Fruit fly (Drosophila melanogaster): ENCODE measurements around the gene CG17801.
A peak's percentile ranks its signal among the peaks of the same experiment; 100 is the strongest.

The CG17801 gene

DNA sequence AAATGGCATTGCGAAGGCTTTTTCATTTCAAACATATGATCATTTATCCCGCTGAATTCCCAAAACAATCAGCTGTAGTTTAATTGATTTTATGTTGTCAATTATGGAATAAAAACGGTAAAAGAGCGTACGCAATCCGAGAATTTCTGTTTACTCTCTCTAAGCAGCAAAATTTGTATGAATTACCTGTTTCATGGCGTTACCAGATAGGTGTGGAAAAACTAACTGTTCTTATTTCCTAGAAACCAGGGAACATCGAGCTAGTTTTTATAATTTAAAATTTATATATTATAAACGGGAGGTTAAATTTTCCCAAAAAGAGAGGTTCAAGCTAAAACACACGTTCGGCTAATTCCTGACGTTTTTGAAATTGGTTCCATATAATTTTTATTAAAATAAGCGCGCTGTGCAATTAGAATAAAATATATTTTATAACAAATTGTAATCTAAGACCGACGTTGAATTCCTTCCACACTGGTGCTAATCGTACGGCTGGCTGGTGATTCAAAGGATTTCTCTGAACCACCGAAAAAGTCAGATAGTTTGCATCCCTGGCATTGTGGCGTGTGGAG lies at the start of gene CG17801:
Gene CG17801, minus strand, starts transcription at position 51 of the 572 bp plus-strand sequence.
- TF ChIP-seq noc (tag; optimal IDR thresholded peaks at IDR 0.05) = no peak

DNA sequence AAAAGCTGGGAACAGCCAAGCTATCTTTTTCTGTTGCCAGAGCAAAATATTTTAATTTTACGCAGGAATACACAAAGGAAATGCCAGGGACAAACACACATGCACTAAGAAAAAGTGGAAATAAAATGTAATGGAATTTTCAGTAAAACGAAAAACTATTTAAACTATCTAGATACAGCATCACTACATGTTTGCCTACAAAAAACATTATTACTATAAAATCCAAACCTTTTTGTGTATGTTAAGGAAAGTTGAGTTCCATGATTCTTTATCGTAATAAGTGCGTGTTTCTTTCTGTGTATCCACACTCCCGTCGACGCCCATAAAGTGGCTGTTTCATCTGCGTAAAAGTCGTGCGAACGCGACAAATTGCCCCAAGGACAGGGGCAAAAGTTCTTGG lies 42.3 kb upstream of the CG17801 start:
- TF ChIP-seq noc (tag; optimal IDR thresholded peaks at IDR 0.05) = no peak

DNA sequence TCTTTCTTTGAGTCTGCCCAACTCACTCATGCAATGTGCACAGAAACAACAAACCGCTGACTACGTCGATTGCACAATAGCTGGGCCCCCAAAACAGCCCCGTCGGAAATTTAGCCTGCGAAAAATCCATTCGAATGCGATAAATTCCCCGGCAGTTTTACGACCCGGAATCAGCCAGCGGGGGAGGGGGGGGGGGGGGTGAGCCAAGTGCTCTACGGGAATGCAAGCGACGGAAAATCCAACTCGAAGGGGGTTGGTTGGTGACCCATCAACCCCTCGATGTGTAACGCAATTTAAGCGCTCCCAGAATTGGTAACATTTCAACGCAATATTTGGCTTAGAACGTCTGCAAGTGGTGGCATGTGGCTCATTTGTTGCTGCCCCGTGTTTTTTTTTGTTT lies 40.1 kb upstream of the CG17801 start:
- TF ChIP-seq noc (tag; optimal IDR thresholded peaks at IDR 0.05) = no peak

DNA sequence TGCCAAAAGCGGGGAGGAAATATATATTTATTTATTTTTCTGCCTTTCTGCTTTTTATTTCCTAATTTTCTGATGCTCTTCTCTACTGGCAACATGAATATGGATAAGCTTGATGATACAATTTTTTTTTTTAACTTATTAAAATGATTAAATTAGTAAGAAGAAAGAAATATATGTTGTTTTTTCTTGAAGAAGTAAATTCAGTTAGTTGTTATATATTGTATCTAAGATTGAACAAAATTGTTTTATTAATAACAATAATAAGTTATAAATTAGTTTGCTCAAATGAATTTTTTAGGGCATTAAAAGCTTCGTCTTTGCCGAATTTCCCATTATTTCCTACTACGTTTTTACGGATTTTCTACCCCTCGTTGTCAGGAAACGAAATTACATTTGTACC lies 23.6 kb upstream of the CG17801 start:
- TF ChIP-seq noc (tag; optimal IDR thresholded peaks at IDR 0.05) = no peak

DNA sequence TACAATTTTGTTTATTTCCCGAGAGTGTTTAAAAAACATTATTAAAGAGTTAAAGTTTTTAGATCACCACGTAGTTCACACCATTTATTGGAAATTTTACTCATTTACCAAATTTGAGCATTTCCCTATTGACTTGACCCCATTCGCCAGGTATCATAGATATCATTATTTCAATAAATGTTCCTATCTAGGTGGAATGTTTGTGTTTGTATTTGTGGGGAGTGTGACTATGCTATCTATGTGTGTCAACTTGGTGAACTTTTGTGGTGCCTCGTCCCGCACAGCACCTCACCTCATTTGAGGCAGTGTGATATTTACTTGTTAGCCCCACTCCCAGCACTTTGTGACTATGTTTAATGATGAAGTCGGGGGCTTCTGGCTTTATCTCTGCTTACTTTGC lies 21.8 kb upstream of the CG17801 start:
- no peak for TF ChIP-seq noc (tag; optimal IDR thresholded peaks at IDR 0.05)

DNA sequence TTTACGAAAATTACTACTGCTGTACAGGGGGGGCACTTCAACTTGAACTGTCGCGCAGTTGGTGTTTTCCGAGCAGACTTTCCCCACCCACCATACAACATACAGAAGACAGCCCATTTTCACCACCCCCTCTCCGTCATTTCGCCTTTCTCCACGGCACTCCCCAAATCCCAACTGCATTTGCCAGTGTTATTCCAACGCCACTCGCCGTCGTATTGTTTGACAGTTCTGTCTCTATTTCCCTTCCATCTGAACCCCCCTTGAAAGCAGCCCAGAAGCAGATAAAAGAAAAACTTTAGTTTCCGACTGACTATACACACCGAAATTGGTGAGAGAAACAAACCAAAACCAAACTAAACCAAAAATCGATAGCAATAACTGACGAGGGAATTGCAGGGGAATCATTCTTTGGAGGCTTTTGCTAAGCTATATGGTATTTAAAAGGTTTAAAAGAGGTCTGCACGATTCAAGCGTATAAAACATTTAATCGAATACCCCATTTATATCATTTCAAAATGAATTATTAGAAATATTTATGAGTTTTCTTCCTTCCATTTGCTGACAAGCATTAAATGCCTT lies 20.2 kb upstream of the CG17801 start:
- TF ChIP-seq noc (tag; optimal IDR thresholded peaks at IDR 0.05) = no peak

DNA sequence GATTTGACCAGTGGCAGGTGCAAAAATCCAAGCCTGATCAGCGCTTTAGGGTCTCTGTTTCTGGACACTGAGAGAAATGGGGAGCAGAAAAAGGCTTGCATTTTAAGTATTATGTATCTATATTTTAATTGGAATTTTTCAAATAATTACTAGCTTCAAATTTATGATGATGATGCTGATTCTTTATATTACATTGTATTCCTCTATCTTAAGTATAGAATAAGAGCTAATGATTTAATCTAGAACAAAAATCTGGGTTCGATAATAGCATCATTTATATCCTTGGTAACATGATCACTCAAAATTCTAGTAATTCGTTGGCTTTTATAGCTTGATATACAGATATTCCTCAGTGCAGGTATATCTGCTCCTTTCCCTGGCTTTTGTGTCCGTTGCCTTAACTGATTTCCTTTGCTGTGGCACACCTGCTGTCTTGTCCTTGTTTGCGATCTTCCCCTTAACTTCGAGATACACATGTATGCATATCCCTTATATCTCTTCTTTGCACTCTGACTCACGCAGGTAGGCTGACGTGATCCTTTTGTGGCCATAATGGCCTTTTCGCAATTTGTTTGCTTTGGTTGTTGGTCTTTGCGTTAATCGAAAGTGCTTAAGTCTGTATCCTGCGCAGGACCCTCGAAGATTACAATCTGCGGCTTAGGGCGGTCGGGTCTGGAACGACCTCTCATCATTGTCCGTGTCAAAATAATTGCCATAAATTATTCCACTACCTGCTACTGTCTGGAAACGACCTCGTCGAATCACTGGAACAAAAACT lies 19.1 kb upstream of the CG17801 start:
- TF ChIP-seq noc (tag; optimal IDR thresholded peaks at IDR 0.05) = no peak

DNA sequence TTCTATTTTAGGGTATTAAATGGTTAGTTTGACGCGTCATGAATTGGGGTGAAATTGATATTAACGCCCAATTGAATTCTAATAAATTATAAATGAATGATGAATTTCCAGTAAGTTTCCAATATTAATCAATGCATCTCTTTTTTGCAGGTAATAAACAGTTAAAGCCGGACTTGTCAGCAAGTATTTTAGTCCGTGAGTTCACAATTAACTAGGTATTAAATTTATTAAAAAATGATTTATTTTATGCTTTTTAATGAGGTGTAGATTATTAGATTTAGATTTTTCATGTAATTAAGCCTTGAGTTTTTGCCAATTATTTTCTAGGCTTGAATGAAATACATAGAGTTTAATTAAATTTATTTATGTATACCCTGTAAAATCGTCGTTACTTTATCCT lies 14.9 kb upstream of the CG17801 start:
- no peak for TF ChIP-seq noc (tag; optimal IDR thresholded peaks at IDR 0.05)

DNA sequence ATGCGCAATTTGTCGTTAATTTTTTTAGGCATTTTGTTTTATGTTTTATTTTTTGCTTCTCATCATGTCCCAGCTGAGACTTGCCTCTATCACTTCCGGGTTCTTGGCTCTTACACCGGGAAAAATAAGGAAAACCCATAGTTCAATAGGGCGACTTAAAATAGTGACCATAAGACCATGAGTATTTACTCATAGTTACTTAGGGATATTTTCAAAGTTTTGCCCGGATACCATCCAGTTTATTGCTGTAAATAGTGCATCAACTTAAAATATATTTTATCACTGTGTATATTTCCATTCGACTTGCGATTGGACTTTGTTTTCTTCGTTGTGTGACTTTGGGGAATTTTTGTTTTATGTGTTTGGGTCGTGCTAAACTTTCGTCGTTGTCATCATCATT lies 11.9 kb upstream of the CG17801 start:
- TF ChIP-seq noc (tag; optimal IDR thresholded peaks at IDR 0.05) = no peak

DNA sequence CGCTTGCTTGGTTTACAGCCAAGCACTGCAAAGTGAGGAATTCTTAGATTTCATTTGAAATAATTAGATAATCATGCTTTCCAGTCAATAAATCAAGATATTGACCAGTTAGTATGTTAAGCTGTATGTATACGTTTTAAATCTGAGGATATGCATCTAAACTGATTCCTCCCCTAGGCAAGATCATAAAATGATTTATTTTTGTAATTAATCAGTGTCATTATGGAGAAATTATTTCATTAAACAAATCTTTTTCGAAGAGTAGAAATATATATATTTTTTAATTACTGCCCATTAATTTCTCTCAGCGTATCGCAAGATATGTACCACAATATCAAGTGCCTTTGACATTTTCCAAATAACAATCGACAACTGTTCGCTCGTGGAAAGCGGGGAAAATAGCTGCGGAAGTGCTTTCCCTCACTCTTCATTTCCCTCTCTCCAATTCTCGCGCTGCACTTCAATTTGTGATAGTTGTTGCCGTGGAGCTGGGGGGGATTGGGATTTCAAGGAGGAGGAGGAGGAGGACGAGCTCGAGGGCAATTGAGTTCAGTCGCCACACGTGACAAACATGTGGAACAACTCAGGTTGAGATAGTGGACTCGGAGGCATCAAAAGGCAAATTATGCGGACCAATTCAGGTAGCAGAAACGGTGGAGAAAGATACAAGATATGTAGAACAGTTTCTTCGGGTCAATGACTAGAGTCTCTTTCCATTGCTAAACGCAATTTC lies 7.5 kb upstream of the CG17801 start:
- TF ChIP-seq noc (tag; optimal IDR thresholded peaks at IDR 0.05) = no peak

DNA sequence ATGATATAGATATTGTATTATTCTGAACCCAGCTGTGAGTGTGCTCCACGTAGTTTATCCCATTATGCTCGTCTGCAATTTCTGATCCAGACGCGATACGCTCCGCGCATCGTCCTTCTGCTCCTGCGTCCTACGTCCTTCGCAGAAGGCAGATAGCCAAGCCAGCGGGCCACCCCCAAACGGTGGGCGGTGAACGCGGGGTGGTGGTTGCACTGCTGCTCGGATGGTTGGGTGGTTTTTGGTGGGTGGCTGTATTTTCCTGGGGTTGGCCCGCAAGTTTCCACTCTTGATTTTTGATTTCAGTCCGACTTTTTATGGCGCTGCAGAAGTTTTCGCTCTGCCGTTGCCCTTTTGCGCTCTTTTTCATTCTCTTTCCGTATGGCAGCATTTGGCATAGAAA lies 5.6 kb upstream of the CG17801 start:
- TF ChIP-seq noc (tag; optimal IDR thresholded peaks at IDR 0.05) = no peak

DNA sequence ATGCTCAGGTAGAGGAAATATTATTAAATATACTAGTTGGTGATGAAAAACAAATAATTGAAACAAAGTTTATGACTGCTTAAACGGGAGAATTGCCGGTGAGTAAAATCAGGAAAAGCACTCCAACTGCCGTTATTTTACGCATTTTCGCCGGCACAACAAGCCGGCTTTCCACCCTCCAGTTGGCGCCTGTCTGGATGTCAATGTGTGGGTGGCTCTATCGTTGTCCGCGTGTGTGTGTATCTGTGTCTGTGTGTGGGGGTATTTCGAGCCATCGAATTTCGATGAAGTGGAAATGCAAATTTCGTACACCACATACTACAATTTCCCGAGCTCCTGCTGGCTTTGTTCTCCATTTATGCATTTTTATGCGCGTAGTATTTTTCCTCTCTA lies 4.8 kb upstream of the CG17801 start:
- no peak for TF ChIP-seq noc (tag; optimal IDR thresholded peaks at IDR 0.05)

DNA sequence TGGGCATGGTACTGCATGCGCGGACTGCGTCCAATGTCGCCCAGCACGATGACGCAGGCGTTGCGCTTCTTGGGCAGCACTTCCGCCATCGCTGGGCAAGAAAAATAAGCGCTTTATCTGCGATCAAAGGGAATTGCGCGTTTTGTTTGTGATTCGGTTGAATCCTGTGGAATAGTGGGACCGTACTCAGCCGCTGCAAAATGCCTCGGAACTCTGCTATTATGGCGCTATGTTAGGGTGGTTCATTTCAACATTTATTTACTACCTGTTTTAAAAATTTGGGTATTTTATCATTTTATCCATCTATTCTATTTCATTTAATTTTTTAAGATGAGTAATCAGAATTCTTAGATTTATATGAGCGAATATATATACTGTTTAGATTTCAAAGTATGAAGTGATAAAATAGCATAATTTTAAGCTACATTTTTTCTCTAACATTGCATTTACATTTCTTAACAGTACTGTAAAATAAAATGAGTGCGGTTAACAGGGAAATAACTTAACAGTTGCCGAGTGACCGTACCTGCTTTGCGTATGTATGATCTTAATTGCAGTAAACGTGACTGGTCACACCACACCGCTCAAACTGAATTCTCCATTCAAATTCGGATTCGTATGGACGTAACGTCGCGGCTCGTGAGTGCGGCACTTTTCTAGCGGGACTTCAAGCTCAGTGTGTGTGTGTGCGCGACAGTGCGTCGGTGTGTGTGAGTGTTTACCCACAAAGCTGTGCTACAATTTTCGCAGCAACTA lies 4.2 kb upstream of the CG17801 start, which contains the start of the genes Alg1 and tinc:
Gene Alg1, minus strand, starts transcription at position 184 of the 756 bp plus-strand sequence.
Gene tinc, plus strand, starts transcription at position 591 of the 756 bp plus-strand sequence.
- TF ChIP-seq noc (tag; optimal IDR thresholded peaks at IDR 0.05) = peak; percentile 74

DNA sequence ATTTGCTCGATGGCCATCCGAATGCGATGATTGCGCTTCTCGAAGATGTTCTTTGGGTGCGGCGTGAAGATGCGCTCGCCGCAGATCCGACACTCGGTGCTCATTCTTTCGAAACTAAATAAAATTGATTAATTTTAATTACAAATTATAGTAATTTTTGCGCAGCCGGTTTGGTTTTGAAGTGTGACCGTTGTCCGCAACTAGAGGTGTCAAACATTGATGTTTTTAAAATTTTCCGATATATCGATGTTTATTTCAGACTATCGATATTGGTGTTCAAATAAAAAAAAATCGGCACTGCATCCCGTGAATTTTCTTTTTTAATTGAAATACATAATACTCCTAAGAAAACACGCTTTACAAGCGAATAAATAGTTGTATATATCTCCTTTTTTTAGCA lies 2.1 kb upstream of the CG17801 start, which contains the start of gene Odj:
Gene Odj, minus strand, starts transcription at position 209 of the 400 bp plus-strand sequence.
- TF ChIP-seq noc (tag; optimal IDR thresholded peaks at IDR 0.05) = no peak

DNA sequence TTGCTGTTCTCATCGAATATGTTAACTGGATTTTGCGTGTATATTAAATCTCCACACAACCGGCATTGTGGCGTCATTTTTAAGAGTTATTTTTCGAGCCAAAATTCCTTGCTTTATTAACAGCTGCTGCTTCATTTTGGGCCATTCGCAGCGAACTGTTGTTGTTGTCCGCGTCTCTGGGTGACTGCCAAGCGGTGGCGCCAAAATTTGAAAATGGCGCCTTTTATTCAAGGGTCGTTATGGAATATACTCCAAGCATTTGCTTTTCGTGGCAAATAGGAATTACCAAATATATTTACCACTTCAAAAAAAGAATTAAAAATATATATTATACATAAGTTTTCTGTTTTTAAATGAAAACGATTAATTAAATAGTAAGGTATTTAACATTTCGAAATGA lies 1.8 kb downstream of the CG17801 start, which contains the start of gene Nnk:
Gene Nnk, minus strand, starts transcription at position 158 of the 400 bp plus-strand sequence.
- TF ChIP-seq noc (tag; optimal IDR thresholded peaks at IDR 0.05) = no peak

Data from whole organism, larva.